Worm (Caenorhabditis elegans) whole organism, L4/young adult: ENCODE results near the gene T04B2.7.

Source experiments
- W03F9.2 ChIP-seq: fragments of 150-350 bp; optimal IDR thresholded peaks from 2 replicates; lab custom pipeline; 2014; ENCODE audit warnings: missing biosample characterization, missing genetic modification characterization
- dao-5 ChIP-seq: sonication (generic microtip); optimal IDR thresholded peaks from 2 replicates; lab custom pipeline; 2016; ENCODE audit warnings: missing genotype, missing genetic modification characterization, moderate library complexity, missing compliant biosample characterization
- him-1 ChIP-seq: sonication (generic microtip); optimal IDR thresholded peaks from 2 replicates; lab custom pipeline; 2016; ENCODE audit warnings: missing genotype, missing genetic modification reagents, missing genetic modification characterization, missing compliant biosample characterization

DNA sequence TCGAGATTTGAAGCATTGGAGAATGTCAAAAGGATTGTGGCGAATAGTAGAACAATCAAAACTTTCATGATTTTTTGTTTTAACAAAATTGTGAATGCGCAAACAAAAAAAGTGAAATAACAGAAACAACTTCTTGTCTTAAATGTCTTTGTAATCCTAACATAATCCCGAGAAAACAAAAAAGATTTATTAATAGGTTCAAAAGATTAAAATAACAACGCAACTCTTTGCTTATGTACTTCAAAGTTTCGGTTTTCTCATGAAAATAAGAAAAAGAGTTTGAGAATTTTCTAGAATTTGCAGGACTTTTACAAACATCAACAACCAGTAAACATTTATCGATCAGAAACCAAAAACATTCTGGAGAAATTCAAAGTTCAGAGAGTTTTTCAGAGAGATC is 33.7 kb upstream of the T04B2.7 start, which contains the start of gene ttr-39:
- TF ChIP-seq him-1 (tag; lab: Kevin White, UChicago) (no peak), dao-5 (no peak), W03F9.2 (tag; lab: Kevin White, UChicago) (no peak)
